Fruit fly (Drosophila melanogaster): Measurements from ENCODE around the gene Raf.
A peak's percentile ranks its signal among the peaks of the same experiment; 100 is the strongest.

Raf gene

dm6 chrX:2274704-2275199 is 20.5 kb upstream of the Raf start, which contains the start of gene Grp170 (continued):
- no peak for TF ChIP-seq CG2120 (GFP tag; optimal IDR thresholded peaks at IDR 0.05)
- peak; percentile 20; the same call in 1 of the 2 replicates for TF ChIP-seq onecut (GFP tag; IDR thresholded peaks at IDR 0.05)
- no peak for TF ChIP-seq NFAT (GFP tag; IDR thresholded peaks at IDR 0.05)
- peak; percentile 19 for TF ChIP-seq CG7987 (GFP tag; optimal IDR thresholded peaks at IDR 0.05)
- peak; percentile 25; the same call in 1 of the 2 replicates for TF ChIP-seq Rfx (GFP tag; IDR thresholded peaks at IDR 0.05)
- TF ChIP-seq sug (tag; optimal IDR thresholded peaks at IDR 0.05): peak; percentile 34
- TF ChIP-seq Scr (GFP tag; IDR thresholded peaks at IDR 0.05; ENCODE audit: partially characterized antibody): peak; percentile 86
- TF ChIP-seq CG14710 (tag; optimal IDR thresholded peaks at IDR 0.05): peak; percentile 66
- TF ChIP-seq vfl (GFP tag; optimal IDR thresholded peaks at IDR 0.05): no peak
- TF ChIP-seq CG15269 (tag; optimal IDR thresholded peaks at IDR 0.05): no peak
- TF ChIP-seq tna (GFP tag; IDR thresholded peaks at IDR 0.05; ENCODE audit: partially characterized antibody): peak; percentile 86
- peak; percentile 93 for TF ChIP-seq scrt (GFP tag; optimal IDR thresholded peaks at IDR 0.05)
- TF ChIP-seq Bgb (GFP tag; IDR thresholded peaks at IDR 0.05; ENCODE audit: partially characterized antibody): peak; percentile 96
- TF ChIP-seq HmgZ (tag; optimal IDR thresholded peaks at IDR 0.05): peak; percentile 25
- TF ChIP-seq Abd-B (GFP tag; optimal IDR thresholded peaks at IDR 0.05): no peak
- peak; percentile 99 for TF ChIP-seq CG17385 (GFP tag; optimal IDR thresholded peaks at IDR 0.05)
- no peak for TF ChIP-seq CG11723 (GFP tag; optimal IDR thresholded peaks at IDR 0.05)
- TF ChIP-seq CG2678 (tag; optimal IDR thresholded peaks at IDR 0.05): peak; percentile 12
- TF ChIP-seq Ets97D (GFP tag; optimal IDR thresholded peaks at IDR 0.05): peak; percentile 86
- peak; percentile 98 for TF ChIP-seq E2f2 (GFP tag; IDR thresholded peaks at IDR 0.05)
- no peak for TF ChIP-seq Hmx (GFP tag; optimal IDR thresholded peaks at IDR 0.05)
- TF ChIP-seq br (optimal IDR thresholded peaks at IDR 0.05): no peak
- TF ChIP-seq Side (GFP tag; optimal IDR thresholded peaks at IDR 0.05): no peak
- TF ChIP-seq Pdp1 (GFP tag; optimal IDR thresholded peaks at IDR 0.05): peak in 1 of 2 experiments; percentile 12
- peak; percentile 93 for TF ChIP-seq CG13287 (GFP tag; IDR thresholded peaks at IDR 0.05; ENCODE audit: partially characterized antibody)
- peak; percentile 94 for TF ChIP-seq crol (GFP tag; IDR thresholded peaks at IDR 0.05)
- peak; percentile 67 for TF ChIP-seq nerfin-2 (GFP tag; IDR thresholded peaks at IDR 0.05; ENCODE audit: partially characterized antibody)
- TF ChIP-seq tin (GFP tag; optimal IDR thresholded peaks at IDR 0.05): no peak
- peak; percentile 79 for TF ChIP-seq CG34224 (GFP tag; IDR thresholded peaks at IDR 0.05; ENCODE audit: partially characterized antibody)
- TF ChIP-seq Adf1 (GFP tag; IDR thresholded peaks at IDR 0.05): peak; percentile 63
- peak; percentile 84 for TF ChIP-seq Sry-δ (GFP tag; optimal IDR thresholded peaks at IDR 0.05)
- no peak for TF ChIP-seq CG14667 (GFP tag; IDR thresholded peaks at IDR 0.05)
- TF ChIP-seq schlank (tag; optimal IDR thresholded peaks at IDR 0.05): no peak
- TF ChIP-seq mld (GFP tag; IDR thresholded peaks at IDR 0.05; ENCODE audit: partially characterized antibody): peak; percentile 77; the same call in 2 of the 3 replicates
- TF ChIP-seq CG17186 (GFP tag; optimal IDR thresholded peaks at IDR 0.05): peak; percentile 58
- TF ChIP-seq CG3847 (GFP tag; IDR thresholded peaks at IDR 0.05): peak; percentile 69
- TF ChIP-seq HLH4C (GFP tag; IDR thresholded peaks at IDR 0.05; ENCODE audit: partially characterized antibody): peak; percentile 70
- no peak for TF ChIP-seq CG4360 (GFP tag; IDR thresholded peaks at IDR 0.05)
- peak; percentile 87 for TF ChIP-seq knrl (GFP tag; IDR thresholded peaks at IDR 0.05; ENCODE audit: partially characterized antibody)
- peak; percentile 17 for TF ChIP-seq dm (GFP tag; optimal IDR thresholded peaks at IDR 0.05)
- TF ChIP-seq row (GFP tag; IDR thresholded peaks at IDR 0.05): no peak
- no peak for TF ChIP-seq CG7839 (tag; optimal IDR thresholded peaks at IDR 0.05)
- peak; percentile 69 for TF ChIP-seq trem (tag; optimal IDR thresholded peaks at IDR 0.05)
- no peak for TF ChIP-seq CG14014 (GFP tag; IDR thresholded peaks at IDR 0.05)
- TF ChIP-seq CG1603 (tag; optimal IDR thresholded peaks at IDR 0.05): peak; percentile 63
- TF ChIP-seq CG18619 (GFP tag; optimal IDR thresholded peaks at IDR 0.05): no peak
- peak; percentile 91 for TF ChIP-seq CG2116 (GFP tag; optimal IDR thresholded peaks at IDR 0.05)
- TF ChIP-seq Gsc (GFP tag; IDR thresholded peaks at IDR 0.05): no peak
- no peak for TF ChIP-seq CrebB (tag; optimal IDR thresholded peaks at IDR 0.05)
- 0 out of 2 replicates have a peak, but pooled peaks have one; percentile 18 for TF ChIP-seq slbo (GFP tag; IDR thresholded peaks at IDR 0.05)
